Worm (Caenorhabditis elegans) whole organism, early embryonic: Measurements from ENCODE around the gene Y62H9A.16.

ENCODE experiments used
- aly-1 ChIP-seq: sonication (generic microtip); optimal IDR thresholded peaks from 2 replicates; lab custom pipeline; 2016; ENCODE audit warnings: missing genetic modification characterization, missing compliant biosample characterization
- ama-1 ChIP-seq: fragments of 150-350 bp; optimal IDR thresholded peaks from 2 replicates; lab custom pipeline; 2014
- ceh-13 ChIP-seq: fragments of 200-800 bp; sonication (Bioruptor generic); optimal IDR thresholded peaks from 2 replicates; lab custom pipeline; 2018; ENCODE audit warnings: mild to moderate bottlenecking, missing genetic modification characterization, missing compliant biosample characterization
- ets-7 ChIP-seq: sonication (generic microtip); optimal IDR thresholded peaks from 2 replicates; lab custom pipeline; 2016; ENCODE audit warnings: missing genotype, missing genetic modification characterization, missing compliant biosample characterization
- flt-1 ChIP-seq: fragments of 200-800 bp; sonication (Bioruptor generic); IDR thresholded peaks from 2 replicates; pipeline ENCODE4 v1.3.6; 2022; ENCODE audit warnings: missing genetic modification characterization, missing compliant biosample characterization
- hmbx-1 ChIP-seq: sonication (generic microtip); optimal IDR thresholded peaks from 2 replicates; lab custom pipeline; 2016; ENCODE audit warnings: mild to moderate bottlenecking, missing genetic modification characterization, missing compliant biosample characterization
- hmg-4 ChIP-seq: fragments of 200-800 bp; sonication (Bioruptor generic); optimal IDR thresholded peaks from 2 replicates; lab custom pipeline; 2018; ENCODE audit warnings: mild to moderate bottlenecking, missing genetic modification characterization, missing compliant biosample characterization
- hnd-1 ChIP-seq: sonication (generic microtip); optimal IDR thresholded peaks from 2 replicates; lab custom pipeline; 2016; ENCODE audit warnings: missing genetic modification characterization, missing compliant biosample characterization
- pes-1 ChIP-seq: fragments of 200-800 bp; sonication (Bioruptor generic); IDR thresholded peaks from 2 replicates; pipeline ENCODE4 v1.3.6; 2022; ENCODE audit warnings: missing genetic modification reagents, missing genetic modification characterization, missing compliant biosample characterization
- scrt-1 ChIP-seq: fragments of 200-800 bp; sonication (Bioruptor generic); IDR thresholded peaks from 2 replicates; pipeline ENCODE4 v1.3.6; 2022; ENCODE audit warnings: missing genetic modification characterization, missing compliant biosample characterization

ce11 chrX:11916705-11917104 is 1.4 kb upstream of the Y62H9A.16 start, which contains the start of gene Y62H9A.13:
- no peak for TF ChIP-seq flt-1 (GFP tag; lab: Robert Waterston, UW)
- TF ChIP-seq ets-7 (tag; lab: Kevin White, UChicago): no peak
- TF ChIP-seq pes-1 (GFP tag; lab: Robert Waterston, UW): no peak
- TF ChIP-seq hmg-4: no peak
- no peak for TF ChIP-seq aly-1
- TF ChIP-seq ama-1 (lab: Kevin White, UChicago): no peak
- no peak for TF ChIP-seq hmbx-1
- TF ChIP-seq scrt-1 (GFP tag; lab: Robert Waterston, UW): no peak
- no peak for TF ChIP-seq hnd-1 (tag; lab: Kevin White, UChicago)
- no peak for TF ChIP-seq ceh-13 (GFP tag; lab: Kevin White, UChicago)
